Fruit fly (Drosophila melanogaster): ENCODE results near the gene GlcAT-I.

Gene GlcAT-I

DNA sequence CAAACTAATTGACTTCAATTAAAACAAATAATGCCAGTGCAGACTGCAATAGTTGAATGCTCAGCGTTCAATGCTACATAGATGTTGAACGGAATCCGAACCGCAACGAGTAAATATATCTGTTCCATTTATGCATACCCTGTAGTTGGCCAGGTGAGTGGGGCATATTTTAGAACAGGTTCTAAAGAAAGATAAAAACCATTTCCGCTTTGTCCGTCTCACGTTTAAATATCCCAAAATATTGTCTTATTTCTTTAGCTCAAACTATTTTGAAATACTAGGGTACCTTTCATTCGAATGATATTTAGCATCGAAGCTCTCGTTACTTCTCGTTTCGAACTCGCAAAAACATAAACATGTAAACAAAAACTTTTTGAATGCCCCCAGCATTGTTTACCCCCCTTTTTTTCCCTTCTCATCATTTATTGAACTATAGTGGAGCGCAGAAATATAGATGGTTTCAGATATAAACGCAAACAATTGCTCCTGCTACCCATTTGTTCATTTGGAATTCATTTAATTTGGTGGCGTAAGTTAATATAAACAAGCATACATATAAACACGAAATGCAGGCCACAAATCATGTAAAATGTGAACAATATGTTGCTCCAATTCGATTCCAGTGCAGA lies 41.2 kb downstream of the GlcAT-I start (continued):
- TF ChIP-seq CG32532 (GFP tag; IDR thresholded peaks at IDR 0.05) (peak; percentile 23; the same call in 1 of the 2 replicates), Deaf1 (tag; optimal IDR thresholded peaks at IDR 0.05) (no peak), kah (GFP tag; optimal IDR thresholded peaks at IDR 0.05) (no peak), ewg (GFP tag; optimal IDR thresholded peaks at IDR 0.05) (no peak), gcm2 (GFP tag; optimal IDR thresholded peaks at IDR 0.05) (no peak), E2f2 (GFP tag; IDR thresholded peaks at IDR 0.05) (peak; percentile 32), Dek (tag; optimal IDR thresholded peaks at IDR 0.05) (no peak), ssp (GFP tag; IDR thresholded peaks at IDR 0.05) (0 out of 2 replicates have a peak, but pooled peaks have one; percentile 12), nerfin-1 (tag; optimal IDR thresholded peaks at IDR 0.05) (no peak), pros (GFP tag; optimal IDR thresholded peaks at IDR 0.05) (no peak), Dp (GFP tag; optimal IDR thresholded peaks at IDR 0.05) (no peak), CG3726 (GFP tag; IDR thresholded peaks at IDR 0.05) (no peak), Med (GFP tag) (peak; percentile 84), schlank (tag; optimal IDR thresholded peaks at IDR 0.05) (no peak), CG10321 (GFP tag; IDR thresholded peaks at IDR 0.05) (no peak), CG3847 (GFP tag; IDR thresholded peaks at IDR 0.05) (no peak), CG11696 (GFP tag; IDR thresholded peaks at IDR 0.05) (no peak), NC2α (GFP tag; optimal IDR thresholded peaks at IDR 0.05) (no peak), CHES-1-like (GFP tag; optimal IDR thresholded peaks at IDR 0.05) (no peak), grau (tag; optimal IDR thresholded peaks at IDR 0.05) (peak; percentile 24), amos (GFP tag; IDR thresholded peaks at IDR 0.05; ENCODE audit: partially characterized antibody) (no peak), bcd (GFP tag; optimal IDR thresholded peaks at IDR 0.05) (no peak), CG17912 (GFP tag; optimal IDR thresholded peaks at IDR 0.05) (no peak), dan (GFP tag; IDR thresholded peaks at IDR 0.05) (no peak), CG12769 (tag; optimal IDR thresholded peaks at IDR 0.05) (no peak), D19A (tag; optimal IDR thresholded peaks at IDR 0.05) (no peak), HmgZ (tag; optimal IDR thresholded peaks at IDR 0.05) (no peak), CG12071 (GFP tag; optimal IDR thresholded peaks at IDR 0.05) (no peak), CG6683 (GFP tag; optimal IDR thresholded peaks at IDR 0.05) (no peak), CG6272 (GFP tag; IDR thresholded peaks at IDR 0.05) (no peak), CG42726 (GFP tag; IDR thresholded peaks at IDR 0.05; ENCODE audit: partially characterized antibody) (no peak), slou (GFP tag; optimal IDR thresholded peaks at IDR 0.05) (no peak), CG10565 (GFP tag; optimal IDR thresholded peaks at IDR 0.05) (no peak), CG8388 (GFP tag; optimal IDR thresholded peaks at IDR 0.05) (no peak), Fer2 (tag; optimal IDR thresholded peaks at IDR 0.05) (no peak), emc (GFP tag; optimal IDR thresholded peaks at IDR 0.05) (no peak), CG12299 (tag; optimal IDR thresholded peaks at IDR 0.05) (no peak), Atf3 (GFP tag; optimal IDR thresholded peaks at IDR 0.05) (no peak), CG6791 (GFP tag; IDR thresholded peaks at IDR 0.05; ENCODE audit: partially characterized antibody) (no peak), chm (GFP tag; IDR thresholded peaks at IDR 0.05) (no peak), Sox102F (GFP tag; optimal IDR thresholded peaks at IDR 0.05) (peak; percentile 49), CG12236 (GFP tag; optimal IDR thresholded peaks at IDR 0.05) (no peak), YL-1 (GFP tag; optimal IDR thresholded peaks at IDR 0.05) (no peak), ato (GFP tag; IDR thresholded peaks at IDR 0.05; ENCODE audit: partially characterized antibody) (no peak), CG10267 (tag; optimal IDR thresholded peaks at IDR 0.05) (no peak), CG15601 (tag; optimal IDR thresholded peaks at IDR 0.05) (peak; percentile 56), CG8765 (GFP tag; IDR thresholded peaks at IDR 0.05) (no peak), ci (GFP tag; IDR thresholded peaks at IDR 0.05) (0 out of 3 replicates have a peak, but pooled peaks have one; percentile 27), CG1647 (GFP tag; optimal IDR thresholded peaks at IDR 0.05) (no peak), repo (GFP tag; optimal IDR thresholded peaks at IDR 0.05) (no peak)
